Fruit fly (Drosophila melanogaster): Measurements from ENCODE around the gene ND-39.
"Not testable (repeated sequence)": the region's sequence is repeated elsewhere in the genome, so short reads cannot be mapped to it uniquely, and the experiment has no call there.

DNA sequence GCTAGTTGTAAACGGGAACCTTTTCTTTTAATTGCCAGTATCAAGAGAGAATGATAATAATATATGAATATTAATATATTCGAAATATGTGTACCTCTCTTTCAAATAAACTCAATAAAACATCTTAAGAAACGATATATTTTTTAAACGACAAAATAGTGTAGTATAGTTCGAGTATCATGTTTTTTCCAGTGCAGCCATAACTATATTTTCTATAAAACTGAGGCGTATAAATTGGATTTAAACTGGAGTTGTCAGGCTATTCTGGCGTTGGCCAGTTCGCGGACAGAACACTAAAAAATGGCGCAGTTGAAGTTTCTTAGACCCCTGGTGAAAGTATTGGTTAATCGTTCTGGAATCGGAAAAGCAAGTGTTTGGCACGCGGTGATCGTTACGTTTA is 12.0 kb downstream of the ND-39 start, which contains the start of gene CG17637:
- TF ChIP-seq usp (GFP tag; optimal IDR thresholded peaks at IDR 0.05); h (GFP tag; optimal IDR thresholded peaks at IDR 0.05); lola (GFP tag; optimal IDR thresholded peaks at IDR 0.05); woc (GFP tag; optimal IDR thresholded peaks at IDR 0.05); Vsx2 (GFP tag; optimal IDR thresholded peaks at IDR 0.05; ENCODE audit: partially characterized antibody); GATAd (GFP tag; optimal IDR thresholded peaks at IDR 0.05); ey (GFP tag; optimal IDR thresholded peaks at IDR 0.05); CG32264 (GFP tag; optimal IDR thresholded peaks at IDR 0.05); Dfd (GFP tag; optimal IDR thresholded peaks at IDR 0.05); Hnf4 (GFP tag; optimal IDR thresholded peaks at IDR 0.05); brk (GFP tag; optimal IDR thresholded peaks at IDR 0.05): not testable (repeated sequence)
